Worm (Caenorhabditis elegans) whole organism, L1 larva: Measurements from ENCODE around the gene aagr-1.

ENCODE experiments used
- F16B12.6 ChIP-seq: fragments of 150-350 bp; optimal IDR thresholded peaks from 2 replicates; lab custom pipeline; 2014; ENCODE audit warnings: missing biosample characterization, missing genetic modification characterization
- aha-1 ChIP-seq: fragments of 150-350 bp; optimal IDR thresholded peaks from 2 replicates; lab custom pipeline; 2014; ENCODE audit warnings: missing biosample characterization, missing genetic modification characterization
- ama-1 ChIP-seq: fragments of 150-350 bp; optimal IDR thresholded peaks from 2 replicates; lab custom pipeline; 2014
- blmp-1 ChIP-seq: fragments of 150-350 bp; optimal IDR thresholded peaks from 2 replicates; lab custom pipeline; 2014; ENCODE audit warnings: missing biosample characterization, missing genetic modification characterization
- ceh-63 ChIP-seq: fragments of 200-800 bp; sonication (Bioruptor generic); optimal IDR thresholded peaks from 2 replicates; lab custom pipeline; 2018; ENCODE audit warnings: mild to moderate bottlenecking, missing genetic modification characterization, missing compliant biosample characterization
- ceh-8 ChIP-seq: fragments of 200-800 bp; sonication (Bioruptor generic); optimal IDR thresholded peaks from 2 replicates; lab custom pipeline; 2018; ENCODE audit warnings: mild to moderate bottlenecking, missing genetic modification characterization, moderate library complexity, missing compliant biosample characterization
- ceh-82 ChIP-seq, 3 experiments: fragments of 150-350 bp in 1 of 3; sonication (generic microtip) in 2 of 3; optimal IDR thresholded peaks; 2 replicates each; lab custom pipeline; 2014 to 2017; ENCODE audit warnings: missing biosample characterization in 3 of 3, missing genetic modification characterization in 3 of 3
- ceh-88 ChIP-seq: fragments of 200-800 bp; sonication (Bioruptor generic); IDR thresholded peaks from 2 replicates; pipeline ENCODE4 v1.3.6; 2022; ENCODE audit warnings: missing genetic modification characterization, missing compliant biosample characterization
- ceh-90 ChIP-seq: sonication (generic microtip); optimal IDR thresholded peaks from 2 replicates; lab custom pipeline; 2016; ENCODE audit warnings: missing genetic modification characterization, missing compliant biosample characterization
- ces-1 ChIP-seq: fragments of 150-350 bp; optimal IDR thresholded peaks from 2 replicates; lab custom pipeline; 2014; ENCODE audit warnings: missing biosample characterization, missing genetic modification reagents, missing genetic modification characterization
- dpl-1 ChIP-seq, 3 experiments: fragments of 150-350 bp in 2 of 3; sonication (generic microtip) in 1 of 3; optimal IDR thresholded peaks; 2 replicates each; lab custom pipeline; 2014 to 2017; ENCODE audit warnings: missing biosample characterization in 3 of 3, missing genetic modification characterization in 3 of 3, missing genetic modification reagents in 3 of 3
- efl-1 ChIP-seq, 4 experiments: fragments of 150-350 bp; optimal IDR thresholded peaks in 3 of 4; peaks in 1 of 4; 1 replicate in 1 of 4; 2 replicates in 3 of 4; lab custom pipeline; 2014; ENCODE audit warnings: missing biosample characterization in 2 of 4, missing genetic modification characterization in 2 of 4, missing genetic modification reagents in 2 of 4
- efl-3 ChIP-seq: fragments of 200-800 bp; sonication (Bioruptor generic); optimal IDR thresholded peaks from 2 replicates; lab custom pipeline; 2018; ENCODE audit warnings: mild to moderate bottlenecking, missing genetic modification characterization, missing compliant biosample characterization
- elt-3 ChIP-seq, 6 experiments: fragments of 150-350 bp in 1 of 6; sonication (generic microtip); optimal IDR thresholded peaks; 2 replicates each; lab custom pipeline; 2017 to 2018; ENCODE audit warnings: missing biosample characterization in 6 of 6, missing genetic modification characterization in 6 of 6, inconsistent platforms in 1 of 6
- grh-1 ChIP-seq: fragments of 200-800 bp; sonication (Bioruptor generic); IDR thresholded peaks from 2 replicates; pipeline ENCODE4 v1.3.6; 2022; ENCODE audit warnings: missing genetic modification reagents, missing genetic modification characterization, missing compliant biosample characterization
- hlh-17 ChIP-seq: fragments of 200-800 bp; sonication (Bioruptor generic); optimal IDR thresholded peaks from 2 replicates; lab custom pipeline; 2018; ENCODE audit warnings: missing genetic modification characterization, mild to moderate bottlenecking, missing compliant biosample characterization, moderate library complexity, borderline replicate concordance
- hpl-2 ChIP-seq: fragments of 150-350 bp; optimal IDR thresholded peaks from 2 replicates; lab custom pipeline; 2014; ENCODE audit warnings: missing biosample characterization, missing genetic modification reagents, missing genetic modification characterization
- irx-1 ChIP-seq: sonication (generic microtip); optimal IDR thresholded peaks from 2 replicates; lab custom pipeline; 2016; ENCODE audit warnings: missing genetic modification characterization, missing compliant biosample characterization
- lin-13 ChIP-seq: fragments of 150-350 bp; optimal IDR thresholded peaks from 2 replicates; lab custom pipeline; 2014; ENCODE audit warnings: missing biosample characterization, missing genetic modification reagents, missing genetic modification characterization
- lin-14 ChIP-seq: fragments of 200-800 bp; sonication (Bioruptor generic); optimal IDR thresholded peaks from 2 replicates; lab custom pipeline; 2018; ENCODE audit warnings: mild to moderate bottlenecking, missing genetic modification characterization, moderate library complexity, missing compliant biosample characterization
- lin-39 ChIP-seq: fragments of 150-350 bp; optimal IDR thresholded peaks from 2 replicates; lab custom pipeline; 2014; ENCODE audit warnings: missing biosample characterization, missing genetic modification reagents, missing genetic modification characterization
- mab-9 ChIP-seq: fragments of 200-800 bp; sonication (Bioruptor generic); IDR thresholded peaks from 2 replicates; pipeline ENCODE4 v1.3.6; 2022; ENCODE audit warnings: missing genetic modification reagents, missing genetic modification characterization, missing compliant biosample characterization
- nhr-19 ChIP-seq: fragments of 200-800 bp; sonication (Bioruptor generic); conservative IDR thresholded peaks from 2 replicates; pipeline ENCODE4 v1.3.6; 2022; ENCODE audit warnings: missing genetic modification characterization, missing compliant biosample characterization
- nhr-20 ChIP-seq: sonication (generic microtip); optimal IDR thresholded peaks from 2 replicates; lab custom pipeline; 2016; ENCODE audit warnings: mild to moderate bottlenecking, missing genetic modification characterization, missing compliant biosample characterization
- nhr-237 ChIP-seq: fragments of 150-350 bp; optimal IDR thresholded peaks from 2 replicates; lab custom pipeline; 2014; ENCODE audit warnings: missing biosample characterization, missing genetic modification characterization
- nhr-28 ChIP-seq: fragments of 150-350 bp; optimal IDR thresholded peaks from 2 replicates; lab custom pipeline; 2014; ENCODE audit warnings: missing biosample characterization, missing genetic modification characterization
- nhr-47 ChIP-seq: sonication (generic microtip); optimal IDR thresholded peaks from 2 replicates; lab custom pipeline; 2016; ENCODE audit warnings: mild to moderate bottlenecking, missing genetic modification characterization, moderate library complexity, missing compliant biosample characterization
- nhr-71 ChIP-seq: sonication (generic microtip); optimal IDR thresholded peaks from 2 replicates; lab custom pipeline; 2016; ENCODE audit warnings: mild to moderate bottlenecking, missing genetic modification characterization, moderate library complexity, missing compliant biosample characterization
- nhr-76 ChIP-seq: sonication (generic microtip); optimal IDR thresholded peaks from 2 replicates; lab custom pipeline; 2017; ENCODE audit warnings: missing biosample characterization, missing genetic modification characterization
- nhr-77 ChIP-seq: fragments of 150-350 bp; optimal IDR thresholded peaks from 2 replicates; lab custom pipeline; 2014; ENCODE audit warnings: missing biosample characterization, missing genetic modification characterization
- nhr-85 ChIP-seq: sonication (generic microtip); peaks from one replicate; lab custom pipeline; 2016; ENCODE audit warnings: missing genetic modification characterization, inconsistent platforms, missing compliant biosample characterization
- nhr-90 ChIP-seq: sonication (generic microtip); optimal IDR thresholded peaks from 2 replicates; lab custom pipeline; 2016; ENCODE audit warnings: mild to moderate bottlenecking, missing genetic modification characterization, missing compliant biosample characterization; ENCODE audit not compliant: poor library complexity
- pag-3 ChIP-seq: sonication (generic microtip); optimal IDR thresholded peaks from 2 replicates; lab custom pipeline; 2017; ENCODE audit warnings: missing genetic modification characterization, mild to moderate bottlenecking, missing compliant biosample characterization, antibody characterized with exemption, borderline replicate concordance; ENCODE audit not compliant: insufficient read depth
- rnt-1 ChIP-seq: sonication (generic microtip); optimal IDR thresholded peaks from 2 replicates; lab custom pipeline; 2016; ENCODE audit warnings: mild to moderate bottlenecking, missing genetic modification characterization, moderate library complexity, missing compliant biosample characterization
- skn-1 ChIP-seq: fragments of 150-350 bp; optimal IDR thresholded peaks from 2 replicates; lab custom pipeline; 2014; ENCODE audit warnings: missing biosample characterization, missing genetic modification characterization
- snpc-4 ChIP-seq: fragments of 150-350 bp; optimal IDR thresholded peaks from 2 replicates; lab custom pipeline; 2014; ENCODE audit warnings: missing biosample characterization, missing genetic modification characterization
- sptf-1 ChIP-seq: fragments of 150-350 bp; optimal IDR thresholded peaks from 2 replicates; lab custom pipeline; 2014; ENCODE audit warnings: missing biosample characterization, missing genetic modification characterization
- sup-37 ChIP-seq: fragments of 200-800 bp; sonication (Bioruptor generic); optimal IDR thresholded peaks from 2 replicates; lab custom pipeline; 2018; ENCODE audit warnings: mild to moderate bottlenecking, missing genetic modification characterization, missing compliant biosample characterization
- swsn-7 ChIP-seq: sonication (generic microtip); optimal IDR thresholded peaks from 2 replicates; lab custom pipeline; 2016; ENCODE audit warnings: missing genetic modification characterization, missing compliant biosample characterization
- tbx-2 ChIP-seq: sonication (generic microtip); optimal IDR thresholded peaks from 2 replicates; lab custom pipeline; 2016; ENCODE audit warnings: missing genetic modification characterization, missing compliant biosample characterization
- unc-130 ChIP-seq: fragments of 150-350 bp; optimal IDR thresholded peaks from 2 replicates; lab custom pipeline; 2017; ENCODE audit warnings: missing biosample characterization, missing genetic modification characterization, inconsistent platforms
- unc-62 ChIP-seq: fragments of 150-350 bp; optimal IDR thresholded peaks from 2 replicates; lab custom pipeline; 2014; ENCODE audit warnings: missing biosample characterization, missing genetic modification reagents, missing genetic modification characterization
- unc-86 ChIP-seq: sonication (generic microtip); optimal IDR thresholded peaks from 2 replicates; lab custom pipeline; 2016; ENCODE audit warnings: missing genetic modification characterization, missing compliant biosample characterization
- unc-98 ChIP-seq: fragments of 200-800 bp; sonication (Bioruptor generic); IDR thresholded peaks from 2 replicates; pipeline ENCODE4 v1.3.6; 2022; ENCODE audit warnings: missing genetic modification characterization, missing compliant biosample characterization
- zag-1 ChIP-seq: fragments of 150-350 bp; optimal IDR thresholded peaks from 2 replicates; lab custom pipeline; 2014; ENCODE audit warnings: missing biosample characterization, missing genetic modification characterization
- zip-4 ChIP-seq: fragments of 200-800 bp; sonication (Bioruptor generic); optimal IDR thresholded peaks from 2 replicates; lab custom pipeline; 2018; ENCODE audit warnings: mild to moderate bottlenecking, missing genetic modification characterization, moderate library complexity, missing compliant biosample characterization
- ztf-11 ChIP-seq, 2 experiments: sonication (generic microtip); optimal IDR thresholded peaks; 2 replicates each; lab custom pipeline; 2016 to 2017; ENCODE audit warnings: missing genetic modification characterization in 2 of 2, missing biosample characterization in 1 of 2, missing compliant biosample characterization in 1 of 2

aagr-1 gene

DNA sequence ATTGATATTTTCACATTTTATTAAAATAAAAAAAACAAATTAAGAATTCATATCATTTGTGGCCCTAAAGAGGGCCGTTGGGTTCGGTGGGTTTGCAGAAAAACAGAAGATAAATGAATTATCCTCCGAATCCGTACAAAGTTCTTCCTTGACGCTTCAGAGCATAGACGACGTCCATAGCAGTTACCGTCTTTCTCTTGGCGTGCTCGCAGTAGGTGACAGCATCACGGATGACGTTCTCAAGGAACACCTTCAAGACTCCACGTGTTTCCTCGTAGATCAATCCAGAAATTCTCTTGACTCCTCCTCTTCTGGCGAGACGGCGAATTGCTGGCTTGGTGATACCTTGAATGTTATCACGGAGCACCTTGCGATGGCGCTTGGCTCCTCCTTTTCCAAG is 32.8 kb upstream of the aagr-1 start:
- no peak for TF ChIP-seq ces-1
- TF ChIP-seq aha-1 (tag; lab: Kevin White, UChicago), result no peak
- no peak for TF ChIP-seq sptf-1 (tag; lab: Kevin White, UChicago)
- TF ChIP-seq lin-39 (tag; lab: Kevin White, UChicago), result no peak
- no peak for TF ChIP-seq blmp-1
- TF ChIP-seq unc-98 (GFP tag; lab: Robert Waterston, UW), result no peak

DNA sequence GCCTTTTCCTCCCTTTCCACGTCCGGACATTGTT is 32.5 kb upstream of the aagr-1 start, which contains the start of gene his-31:
Gene his-31, minus strand, starts transcription at position 30 of the 34 bp plus-strand sequence.
- no peak for TF ChIP-seq nhr-237 (tag; lab: Kevin White, UChicago)
- TF ChIP-seq zip-4 (GFP tag; lab: Kevin White, UChicago), result no peak
- TF ChIP-seq nhr-76 (tag; lab: Kevin White, UChicago), result no peak
- no peak for TF ChIP-seq nhr-85
- no peak for TF ChIP-seq ces-1
- no peak for TF ChIP-seq lin-13
- no peak for TF ChIP-seq swsn-7 (tag; lab: Kevin White, UChicago)
- TF ChIP-seq unc-62 (GFP tag; lab: Kevin White, UChicago), result no peak

DNA sequence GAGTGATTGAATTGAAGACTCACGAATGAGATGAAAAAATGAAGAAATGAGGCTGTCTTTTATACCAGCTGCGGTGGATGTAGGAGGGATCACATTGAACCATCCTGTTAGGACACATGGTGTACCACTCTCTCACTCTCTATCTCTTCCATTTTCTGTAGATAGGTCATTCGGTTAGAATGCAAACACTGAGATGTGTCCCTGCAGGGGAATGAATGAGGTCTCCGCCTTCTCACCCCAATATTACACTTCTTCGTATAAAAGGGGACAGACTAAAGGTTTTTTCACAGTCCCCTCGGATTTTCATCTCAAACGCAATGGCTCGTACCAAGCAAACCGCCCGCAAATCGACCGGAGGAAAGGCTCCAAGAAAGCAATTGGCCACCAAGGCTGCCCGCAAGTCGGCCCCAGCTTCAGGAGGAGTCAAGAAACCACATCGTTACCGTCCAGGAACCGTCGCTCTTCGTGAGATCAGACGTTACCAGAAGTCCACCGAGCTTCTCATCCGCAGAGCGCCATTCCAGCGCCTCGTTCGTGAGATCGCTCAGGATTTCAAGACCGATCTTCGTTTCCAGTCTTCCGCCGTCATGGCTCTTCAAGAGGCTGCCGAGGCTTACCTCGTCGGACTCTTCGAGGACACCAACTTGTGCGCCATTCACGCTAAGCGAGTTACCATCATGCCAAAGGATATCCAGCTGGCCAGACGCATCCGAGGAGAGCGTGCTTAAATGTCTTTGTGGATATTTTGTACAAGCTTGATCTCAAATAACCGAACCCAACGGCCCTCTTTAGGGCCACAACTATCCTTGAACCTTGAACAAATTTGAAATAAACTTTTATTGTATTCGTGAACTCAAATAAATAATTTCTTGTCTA is 32.1 kb upstream of the aagr-1 start, which contains the start of gene his-32:
Gene his-32, plus strand, starts transcription at position 318 of the 876 bp plus-strand sequence.
- TF ChIP-seq lin-39 (tag; lab: Kevin White, UChicago) (peak; percentile 74), swsn-7 (tag; lab: Kevin White, UChicago) (peak; percentile 79), ama-1 (no peak), ceh-88 (GFP tag; lab: Robert Waterston, UW) (no peak), lin-14 (GFP tag; lab: Kevin White, UChicago) (peak; percentile 75), ztf-11 (tag; optimal IDR thresholded peaks at IDR 0.05; lab: Kevin White, UChicago) (peak; percentile 60 to 97), mab-9 (GFP tag; lab: Robert Waterston, UW) (no peak), ceh-90 (tag; lab: Kevin White, UChicago) (no peak), nhr-28 (tag; lab: Kevin White, UChicago) (no peak), nhr-19 (peak; percentile 16; the same call in 1 of the 2 replicates), efl-3 (GFP tag; lab: Kevin White, UChicago) (peak; percentile 82), tbx-2 (peak; percentile 38), pag-3 (tag; lab: Kevin White, UChicago) (no peak), nhr-77 (tag; lab: Kevin White, UChicago) (no peak), ceh-8 (GFP tag; lab: Kevin White, UChicago) (no peak), snpc-4 (tag; lab: Kevin White, UChicago) (no peak), ceh-63 (GFP tag; lab: Kevin White, UChicago) (no peak), efl-1 (optimal IDR thresholded peaks at IDR 0.05; lab: Kevin White, UChicago) (peak; percentile 18 to 43), efl-1 (GFP tag; optimal IDR thresholded peaks at IDR 0.05 in 1 of 2; lab: Kevin White, UChicago) (peak in 1 of 2 experiments; percentile 89), nhr-20 (tag; lab: Kevin White, UChicago) (peak; percentile 59), skn-1 (tag; lab: Kevin White, UChicago) (no peak), rnt-1 (tag; lab: Kevin White, UChicago) (peak; percentile 58), aha-1 (tag; lab: Kevin White, UChicago) (no peak), unc-86 (peak; percentile 75), unc-98 (GFP tag; lab: Robert Waterston, UW) (no peak), hlh-17 (no peak), zip-4 (GFP tag; lab: Kevin White, UChicago) (no peak), F16B12.6 (no peak), nhr-71 (tag; lab: Kevin White, UChicago) (peak; percentile 69), ceh-82 (tag; optimal IDR thresholded peaks at IDR 0.05; lab: Kevin White, UChicago) (no peak), irx-1 (tag; lab: Kevin White, UChicago) (no peak), nhr-237 (tag; lab: Kevin White, UChicago) (no peak), elt-3 (tag; optimal IDR thresholded peaks at IDR 0.05; lab: Kevin White, UChicago) (peak in 1 of 6 experiments; percentile 47), zag-1 (tag; lab: Kevin White, UChicago) (no peak), unc-130 (tag; lab: Kevin White, UChicago) (no peak), dpl-1 (GFP tag; optimal IDR thresholded peaks at IDR 0.05; lab: Kevin White, UChicago) (peak in 2 of 3 experiments; percentile 1 to 34), sup-37 (GFP tag; lab: Kevin White, UChicago) (no peak), grh-1 (peak; percentile 21; the same call in 1 of the 2 replicates), nhr-47 (peak; percentile 62), nhr-85 (peak; percentile 81), hpl-2 (GFP tag; lab: Kevin White, UChicago) (no peak), nhr-90 (tag; lab: Kevin White, UChicago) (peak; percentile 59)
